Worm (Caenorhabditis elegans): ENCODE measurements around the gene T14G12.12.

ce11 chrX:3798288-3798687 is 40.0 kb upstream of the T14G12.12 start:
- no peak for TF ChIP-seq nhr-11 (tag; optimal IDR thresholded peaks at IDR 0.05)
- no peak for TF ChIP-seq ztf-1 (GFP tag; conservative IDR thresholded peaks at IDR 0.05)

Measured in whole organism, L2 larva.